Fruit fly (Drosophila melanogaster) whole organism, embryonic: ENCODE results near the gene CG42305.

ENCODE experiments used
- Abd-B ChIP-seq: fragments of 200-800 bp; sonication (Bioruptor generic); optimal IDR thresholded peaks from 2 replicates; lab custom pipeline; 2018; ENCODE audit warnings: missing biosample characterization, mild to moderate bottlenecking, missing genetic modification characterization, moderate library complexity
- Bgb ChIP-seq: fragments of 200-800 bp; sonication (Bioruptor generic); IDR thresholded peaks from 2 replicates; pipeline ENCODE4 v1.3.6; 2022; ENCODE audit warnings: missing biosample characterization, missing genetic modification characterization; ENCODE audit not compliant: partially characterized antibody
- CG10959 ChIP-seq: fragments of 200-800 bp; sonication (Bioruptor generic); IDR thresholded peaks from 2 replicates; pipeline ENCODE4 v1.3.6; 2022; ENCODE audit warnings: missing biosample characterization, missing genetic modification characterization
- CG11723 ChIP-seq: fragments of 200-800 bp; sonication (Bioruptor generic); optimal IDR thresholded peaks from 2 replicates; lab custom pipeline; 2017; ENCODE audit warnings: missing biosample characterization, mild to moderate bottlenecking, missing genetic modification characterization
- CG15479 ChIP-seq: fragments of 200-800 bp; sonication (Bioruptor generic); optimal IDR thresholded peaks from 3 replicates; lab custom pipeline; 2019; ENCODE audit warnings: missing biosample characterization, mild to moderate bottlenecking, missing genetic modification characterization, moderate library complexity
- CG16813 ChIP-seq: fragments of 200-800 bp; sonication (Bioruptor generic); IDR thresholded peaks from 3 replicates; pipeline ENCODE4 v1.3.6; 2022; ENCODE audit warnings: missing biosample characterization, missing genetic modification characterization; ENCODE audit not compliant: partially characterized antibody
- CG2199 ChIP-seq: fragments of 200-800 bp; sonication (Bioruptor generic); IDR thresholded peaks from 3 replicates; pipeline ENCODE4 v1.3.6; 2022; ENCODE audit warnings: missing biosample characterization, missing genetic modification characterization
- CG2712 ChIP-seq: fragments of 200-800 bp; optimal IDR thresholded peaks from 3 replicates; lab custom pipeline; 2019; ENCODE audit warnings: missing biosample characterization, mild to moderate bottlenecking, missing genetic modification characterization, moderate library complexity
- CG3847 ChIP-seq: fragments of 200-800 bp; sonication (Bioruptor generic); IDR thresholded peaks from 2 replicates; pipeline ENCODE4 v1.3.6; 2022; ENCODE audit warnings: missing biosample characterization, missing genetic modification characterization
- CG42726 ChIP-seq: fragments of 200-800 bp; sonication (Bioruptor generic); IDR thresholded peaks from 2 replicates; pipeline ENCODE4 v1.3.6; 2022; ENCODE audit warnings: missing biosample characterization, missing genetic modification characterization; ENCODE audit not compliant: partially characterized antibody
- CG6272 ChIP-seq: fragments of 200-800 bp; sonication (Bioruptor generic); IDR thresholded peaks from 2 replicates; pipeline ENCODE4 v1.3.6; 2022; ENCODE audit warnings: missing biosample characterization, missing genetic modification characterization
- CG7839 ChIP-seq: fragments of 200-800 bp; sonication (Bioruptor generic); optimal IDR thresholded peaks from 3 replicates; lab custom pipeline; 2018; ENCODE audit warnings: missing biosample characterization, mild to moderate bottlenecking, missing genetic modification characterization, moderate library complexity
- CG9817 ChIP-seq: fragments of 200-800 bp; sonication (Bioruptor generic); optimal IDR thresholded peaks from 2 replicates; lab custom pipeline; 2018; ENCODE audit warnings: missing biosample characterization, mild to moderate bottlenecking, missing genetic modification characterization, moderate library complexity
- CHES-1-like ChIP-seq: fragments of 200-800 bp; sonication (Bioruptor generic); optimal IDR thresholded peaks from 2 replicates; lab custom pipeline; 2016; ENCODE audit warnings: missing biosample characterization, missing genetic modification characterization
- CTCF ChIP-seq: fragments of 200-800 bp; sonication (Bioruptor generic); optimal IDR thresholded peaks from 2 replicates; lab custom pipeline; 2017; ENCODE audit warnings: missing biosample characterization, mild to moderate bottlenecking, missing genetic modification characterization, moderate library complexity
- CoRest ChIP-seq: fragments of 200-800 bp; sonication (Bioruptor generic); optimal IDR thresholded peaks from 3 replicates; lab custom pipeline; 2018; ENCODE audit warnings: missing biosample characterization, mild to moderate bottlenecking, missing genetic modification characterization, moderate library complexity
- Dek ChIP-seq: fragments of 200-800 bp; sonication (Bioruptor generic); optimal IDR thresholded peaks from 3 replicates; lab custom pipeline; 2019; ENCODE audit warnings: missing biosample characterization, mild to moderate bottlenecking, missing genetic modification characterization, moderate library complexity
- Doc3 ChIP-seq: fragments of 200-800 bp; sonication (Bioruptor generic); IDR thresholded peaks from 3 replicates; pipeline ENCODE4 v1.3.6; 2022; ENCODE audit warnings: missing biosample characterization, missing genetic modification characterization; ENCODE audit not compliant: partially characterized antibody
- E2f2 ChIP-seq: fragments of 200-800 bp; sonication (Bioruptor generic); IDR thresholded peaks from 2 replicates; pipeline ENCODE4 v1.3.6; 2022; ENCODE audit warnings: missing biosample characterization, missing genetic modification characterization
- Elba2 ChIP-seq: fragments of 200-800 bp; sonication (Bioruptor generic); optimal IDR thresholded peaks from 3 replicates; lab custom pipeline; 2016; ENCODE audit warnings: missing biosample characterization, missing genetic modification characterization
- Ets65A ChIP-seq: fragments of 200-800 bp; sonication (Bioruptor generic); peaks from one replicate; lab custom pipeline; 2016; ENCODE audit warnings: missing biosample characterization, missing genetic modification characterization
- Ets97D ChIP-seq: fragments of 200-800 bp; sonication (Bioruptor generic); optimal IDR thresholded peaks from 3 replicates; lab custom pipeline; 2016; ENCODE audit warnings: missing biosample characterization, missing genetic modification characterization
- Gsc ChIP-seq: fragments of 200-800 bp; sonication (Bioruptor generic); IDR thresholded peaks from 2 replicates; pipeline ENCODE4 v1.3.6; 2022; ENCODE audit warnings: missing biosample characterization, missing genetic modification characterization
- Jarid2 ChIP-seq: fragments of 200-800 bp; sonication (Bioruptor generic); optimal IDR thresholded peaks from 3 replicates; lab custom pipeline; 2017; ENCODE audit warnings: mild to moderate bottlenecking, missing biosample characterization, missing genetic modification reagents, missing genetic modification characterization
- Kr ChIP-seq: fragments of 200-800 bp; sonication (Bioruptor generic); optimal IDR thresholded peaks from 2 replicates; lab custom pipeline; 2017; ENCODE audit warnings: missing biosample characterization, mild to moderate bottlenecking, missing genetic modification characterization
- Lhr ChIP-seq: fragments of 200-800 bp; sonication (Bioruptor generic); optimal IDR thresholded peaks from 3 replicates; lab custom pipeline; 2017; ENCODE audit warnings: mild to moderate bottlenecking, missing biosample characterization, missing genetic modification reagents, missing genetic modification characterization
- Med ChIP-seq: fragments of 200-800 bp; sonication (Bioruptor generic); peaks from one replicate; lab custom pipeline; 2016; ENCODE audit warnings: missing biosample characterization, missing genetic modification characterization, mild to moderate bottlenecking, inconsistent platforms, moderate library complexity
- NFAT ChIP-seq: fragments of 200-800 bp; sonication (Bioruptor generic); IDR thresholded peaks from 2 replicates; pipeline ENCODE4 v1.3.6; 2022; ENCODE audit warnings: missing biosample characterization, missing genetic modification characterization
- NfI ChIP-seq: fragments of 200-800 bp; sonication (Bioruptor generic); optimal IDR thresholded peaks from 3 replicates; lab custom pipeline; 2018; ENCODE audit warnings: missing biosample characterization, mild to moderate bottlenecking, missing genetic modification characterization, moderate library complexity
- Xbp1 ChIP-seq: fragments of 200-800 bp; sonication (Bioruptor generic); optimal IDR thresholded peaks from 3 replicates; lab custom pipeline; 2016; ENCODE audit warnings: missing biosample characterization, mild to moderate bottlenecking, missing genetic modification characterization
- Xrp1 ChIP-seq: fragments of 200-800 bp; sonication (Bioruptor generic); IDR thresholded peaks from 2 replicates; pipeline ENCODE4 v1.3.6; 2022; ENCODE audit warnings: missing biosample characterization, missing genetic modification characterization
- amos ChIP-seq: fragments of 200-800 bp; sonication (Bioruptor generic); IDR thresholded peaks from 2 replicates; pipeline ENCODE4 v1.3.6; 2022; ENCODE audit warnings: missing biosample characterization, missing genetic modification characterization; ENCODE audit not compliant: partially characterized antibody
- chinmo ChIP-seq: fragments of 200-800 bp; sonication (Bioruptor generic); IDR thresholded peaks from 4 replicates; pipeline ENCODE4 v1.3.6; 2022; ENCODE audit warnings: missing biosample characterization, missing genetic modification characterization; ENCODE audit not compliant: partially characterized antibody
- da ChIP-seq: fragments of 200-800 bp; sonication (Bioruptor generic); optimal IDR thresholded peaks from 2 replicates; lab custom pipeline; 2016; ENCODE audit warnings: missing biosample characterization, missing genetic modification characterization
- gcm ChIP-seq: fragments of 200-800 bp; sonication (Bioruptor generic); optimal IDR thresholded peaks from 2 replicates; lab custom pipeline; 2019; ENCODE audit warnings: missing biosample characterization, mild to moderate bottlenecking, missing genetic modification characterization, moderate library complexity
- grn ChIP-seq: fragments of 200-800 bp; sonication (Bioruptor generic); optimal IDR thresholded peaks from 3 replicates; lab custom pipeline; 2017; ENCODE audit warnings: missing biosample characterization, missing genetic modification characterization
- gsb-n ChIP-seq: fragments of 200-800 bp; sonication (Bioruptor generic); optimal IDR thresholded peaks from 3 replicates; lab custom pipeline; 2018; ENCODE audit warnings: missing biosample characterization, mild to moderate bottlenecking, missing genetic modification characterization
- knrl ChIP-seq: fragments of 200-800 bp; sonication (Bioruptor generic); IDR thresholded peaks from 3 replicates; pipeline ENCODE4 v1.3.6; 2022; ENCODE audit warnings: missing biosample characterization, missing genetic modification characterization; ENCODE audit not compliant: partially characterized antibody
- nmo ChIP-seq: fragments of 200-800 bp; sonication (Bioruptor generic); optimal IDR thresholded peaks from 2 replicates; lab custom pipeline; 2018; ENCODE audit warnings: missing biosample characterization, mild to moderate bottlenecking, missing genetic modification characterization, moderate library complexity
- oc ChIP-seq: fragments of 200-800 bp; sonication (Bioruptor generic); optimal IDR thresholded peaks from 2 replicates; lab custom pipeline; 2018; ENCODE audit warnings: missing biosample characterization, mild to moderate bottlenecking, missing genetic modification characterization, moderate library complexity
- otp ChIP-seq: fragments of 200-800 bp; sonication (Bioruptor generic); IDR thresholded peaks from 3 replicates; pipeline ENCODE4, ENCODE4 v1.3.6; 2022; ENCODE audit warnings: missing biosample characterization, missing genetic modification characterization
- pita ChIP-seq: fragments of 200-800 bp; sonication (Bioruptor generic); optimal IDR thresholded peaks from 2 replicates; lab custom pipeline; 2017; ENCODE audit warnings: missing biosample characterization, mild to moderate bottlenecking, missing genetic modification characterization
- pum ChIP-seq: fragments of 200-800 bp; sonication (Bioruptor generic); optimal IDR thresholded peaks from 2 replicates; lab custom pipeline; 2016; ENCODE audit warnings: missing biosample characterization, missing genetic modification characterization
- ranshi ChIP-seq: fragments of 200-800 bp; sonication (Bioruptor generic); IDR thresholded peaks from 2 replicates; pipeline ENCODE4 v1.3.6; 2022; ENCODE audit warnings: missing biosample characterization, missing genetic modification characterization
- seq ChIP-seq: fragments of 200-800 bp; sonication (Bioruptor generic); IDR thresholded peaks from 2 replicates; pipeline ENCODE4 v1.3.6; 2022; ENCODE audit warnings: missing biosample characterization, missing genetic modification characterization
- slbo ChIP-seq: fragments of 200-800 bp; sonication (Bioruptor generic); IDR thresholded peaks from 2 replicates; pipeline ENCODE4 v1.3.6; 2022; ENCODE audit warnings: missing biosample characterization, missing genetic modification characterization
- slou ChIP-seq: fragments of 200-800 bp; sonication (Bioruptor generic); optimal IDR thresholded peaks from 3 replicates; lab custom pipeline; 2016; ENCODE audit warnings: missing biosample characterization, missing genetic modification characterization
- slp2 ChIP-seq: fragments of 200-800 bp; sonication (Bioruptor generic); optimal IDR thresholded peaks from 2 replicates; lab custom pipeline; 2016; ENCODE audit warnings: missing biosample characterization, missing genetic modification characterization
- tll ChIP-seq, 2 experiments: fragments of 200-800 bp in 1 of 2; fragments of >200 bp in 1 of 2; sonication (Bioruptor generic) in 1 of 2; optimal IDR thresholded peaks; 2 replicates each; lab custom pipeline; 2017 to 2019; ENCODE audit warnings: missing biosample characterization in 2 of 2, missing genetic modification characterization in 2 of 2, mild to moderate bottlenecking in 1 of 2, moderate library complexity in 1 of 2

Gene CG42305

DNA sequence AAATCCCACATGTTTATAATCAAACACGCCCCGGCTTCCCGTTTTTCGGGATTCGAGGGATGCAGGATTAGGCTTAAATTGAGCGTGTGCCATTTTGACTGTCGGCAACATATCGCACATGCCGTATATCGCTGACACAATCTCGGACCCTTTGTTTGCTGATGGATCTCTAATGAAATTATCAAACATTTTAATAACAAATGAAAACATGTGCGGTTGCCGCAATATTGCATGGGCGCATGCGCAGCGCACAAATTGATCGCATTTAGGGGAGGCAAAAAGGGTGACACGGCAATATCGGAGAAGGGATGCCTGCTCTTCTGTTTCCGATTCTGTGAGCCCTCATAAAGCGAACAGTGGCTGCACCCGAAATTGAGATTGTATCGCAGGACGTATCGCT is 37.2 kb upstream of the CG42305 start:
- TF ChIP-seq grn (GFP tag; lab: Kevin White, UChicago), result peak; percentile 23
- peak; percentile 15 for TF ChIP-seq gcm
- TF ChIP-seq CG6272 (GFP tag; lab: Robert Waterston, UW), result 0 out of 2 replicates have a peak, but pooled peaks have one; percentile 9
- peak; percentile 84 for TF ChIP-seq oc (tag; lab: Kevin White, UChicago)
- peak; percentile 60 for TF ChIP-seq CG15479 (GFP tag; lab: Kevin White, UChicago)
- peak; percentile 4 for TF ChIP-seq Med (GFP tag; lab: Kevin White, UChicago)
- TF ChIP-seq gsb-n (tag; lab: Kevin White, UChicago), result peak; percentile 50
- TF ChIP-seq tll (GFP tag; optimal IDR thresholded peaks at IDR 0.05; lab: Kevin White, UChicago), result no peak
- TF ChIP-seq Xrp1 (GFP tag; lab: Robert Waterston, UW), result no peak
- TF ChIP-seq slp2 (GFP tag; lab: Kevin White, UChicago), result no peak
- no peak for TF ChIP-seq ranshi (GFP tag; lab: Robert Waterston, UW)
- peak; percentile 64 for TF ChIP-seq Kr (GFP tag; lab: Kevin White, UChicago)

- TF ChIP-seq amos (peak; percentile 61; the same call in 1 of the 2 replicates), CG9817 (tag; lab: Kevin White, UChicago) (peak; percentile 2), CG2199 (peak; percentile 76; the same call in 2 of the 3 replicates), Xbp1 (GFP tag; lab: Kevin White, UChicago) (peak; percentile 1), knrl (GFP tag; lab: Robert Waterston, UW) (peak; percentile 56; the same call in 2 of the 3 replicates), CG42726 (GFP tag; lab: Robert Waterston, UW) (peak; percentile 67; the same call in 1 of the 2 replicates), otp (GFP tag; lab: Robert Waterston, UW) (0 out of 3 replicates have a peak, but pooled peaks have one; percentile 21), Dek (tag; lab: Kevin White, UChicago) (peak; percentile 22), pum (GFP tag; lab: Kevin White, UChicago) (no peak), CG10959 (GFP tag; lab: Robert Waterston, UW) (no peak), slbo (GFP tag; lab: Robert Waterston, UW) (peak; percentile 21; the same call in 1 of the 2 replicates), Gsc (no peak), CG7839 (tag; lab: Kevin White, UChicago) (peak; percentile 23), Jarid2 (peak; percentile 60), chinmo (GFP tag; lab: Robert Waterston, UW) (no peak), CTCF (peak; percentile 94), E2f2 (GFP tag; lab: Robert Waterston, UW) (no peak), da (GFP tag; lab: Kevin White, UChicago) (no peak), CG3847 (GFP tag; lab: Robert Waterston, UW) (peak; percentile 14; the same call in 1 of the 2 replicates), Ets65A (GFP tag; lab: Kevin White, UChicago) (peak; percentile 2), CG16813 (GFP tag; lab: Robert Waterston, UW) (peak; percentile 44; the same call in 1 of the 3 replicates), CoRest (tag; lab: Kevin White, UChicago) (peak; percentile 32), slou (GFP tag; lab: Kevin White, UChicago) (peak; percentile 6), Med (GFP tag; lab: Kevin White, UChicago) (peak; percentile 58), Doc3 (no peak), Elba2 (GFP tag; lab: Kevin White, UChicago) (no peak), Abd-B (peak; percentile 27), NFAT (GFP tag; lab: Robert Waterston, UW) (peak; percentile 19; the same call in 1 of the 2 replicates), nmo (GFP tag; lab: Kevin White, UChicago) (peak; percentile 8), CHES-1-like (GFP tag; lab: Kevin White, UChicago) (no peak), CG11723 (GFP tag; lab: Kevin White, UChicago) (no peak), NfI (GFP tag; lab: Kevin White, UChicago) (peak; percentile 7), seq (no peak), CG2712 (peak; percentile 19), Bgb (GFP tag; lab: Robert Waterston, UW) (peak; percentile 51), pita (peak; percentile 71), Ets97D (GFP tag; lab: Kevin White, UChicago) (no peak), Lhr (GFP tag; lab: Kevin White, UChicago) (peak; percentile 30)
Observed at dm6 chr2L:18776559-18776958, 35.9 kb upstream of the CG42305 start.
